Worm (Caenorhabditis elegans) whole organism, L3 larva: ENCODE results near the gene Y23B4A.1.

Experiments used
- R02D3.7 ChIP-seq: fragments of 150-350 bp; optimal IDR thresholded peaks from 2 replicates; lab custom pipeline; 2014; ENCODE audit warnings: missing biosample characterization, missing genetic modification characterization
- ZK546.5 ChIP-seq: sonication (generic microtip); optimal IDR thresholded peaks from 2 replicates; lab custom pipeline; 2017; ENCODE audit warnings: missing biosample characterization, missing genetic modification characterization
- aly-2 ChIP-seq: fragments of 150-350 bp; optimal IDR thresholded peaks from 2 replicates; lab custom pipeline; 2014; ENCODE audit warnings: missing biosample characterization, missing genetic modification characterization
- ceh-16 ChIP-seq: sonication (generic microtip); optimal IDR thresholded peaks from 2 replicates; lab custom pipeline; 2017; ENCODE audit warnings: missing biosample characterization, missing genetic modification characterization
- daf-12 ChIP-seq: fragments of 150-350 bp; optimal IDR thresholded peaks from 2 replicates; lab custom pipeline; 2014; ENCODE audit warnings: missing biosample characterization, missing genetic modification reagents, missing genetic modification characterization
- egl-27 ChIP-seq: sonication (generic microtip); optimal IDR thresholded peaks from 4 replicates; lab custom pipeline; 2017; ENCODE audit warnings: missing biosample characterization, missing genetic modification reagents, missing genetic modification characterization
- egl-5 ChIP-seq: fragments of 150-350 bp; optimal IDR thresholded peaks from 2 replicates; lab custom pipeline; 2017; ENCODE audit warnings: missing biosample characterization, missing genetic modification reagents, missing genetic modification characterization, inconsistent platforms
- elt-1 ChIP-seq: fragments of 150-350 bp; optimal IDR thresholded peaks from 2 replicates; lab custom pipeline; 2014; ENCODE audit warnings: missing biosample characterization, missing genetic modification characterization
- elt-3 ChIP-seq, 3 experiments: fragments of 150-350 bp in 1 of 3; sonication (generic microtip) in 2 of 3; optimal IDR thresholded peaks; 2 replicates in 2 of 3; 4 replicates in 1 of 3; lab custom pipeline; 2014 to 2017; ENCODE audit warnings: missing biosample characterization in 3 of 3, missing genetic modification characterization in 3 of 3
- fkh-10 ChIP-seq: sonication (generic microtip); optimal IDR thresholded peaks from 2 replicates; lab custom pipeline; 2017; ENCODE audit warnings: missing biosample characterization, missing genetic modification reagents, missing genetic modification characterization
- fkh-2 ChIP-seq: fragments of 150-350 bp; optimal IDR thresholded peaks from 2 replicates; lab custom pipeline; 2014; ENCODE audit warnings: missing biosample characterization, missing genetic modification reagents, missing genetic modification characterization
- hmg-11 ChIP-seq: sonication (generic microtip); optimal IDR thresholded peaks from 2 replicates; lab custom pipeline; 2016; ENCODE audit warnings: missing genetic modification characterization, missing compliant biosample characterization
- jun-1 ChIP-seq: fragments of 150-350 bp; optimal IDR thresholded peaks from 2 replicates; lab custom pipeline; 2014; ENCODE audit warnings: missing biosample characterization, missing genetic modification reagents, missing genetic modification characterization
- lin-15B ChIP-seq: fragments of 150-350 bp; optimal IDR thresholded peaks from 2 replicates; lab custom pipeline; 2014; ENCODE audit warnings: missing biosample characterization, missing genetic modification characterization
- lsy-12 ChIP-seq: sonication (generic microtip); optimal IDR thresholded peaks from 2 replicates; lab custom pipeline; 2016; ENCODE audit warnings: mild to moderate bottlenecking, missing genetic modification characterization, missing compliant biosample characterization
- mml-1 ChIP-seq: fragments of 150-350 bp; sonication (generic microtip); optimal IDR thresholded peaks from 3 replicates; lab custom pipeline; 2014; ENCODE audit warnings: missing biosample characterization, missing genetic modification characterization
- nhr-12 ChIP-seq: fragments of 150-350 bp; optimal IDR thresholded peaks from 2 replicates; lab custom pipeline; 2014; ENCODE audit warnings: missing biosample characterization, missing genetic modification characterization
- nhr-23 ChIP-seq: fragments of 150-350 bp; optimal IDR thresholded peaks from 2 replicates; lab custom pipeline; 2014; ENCODE audit warnings: missing biosample characterization, missing genetic modification reagents, missing genetic modification characterization
- nhr-237 ChIP-seq: fragments of 150-350 bp; optimal IDR thresholded peaks from 2 replicates; lab custom pipeline; 2014; ENCODE audit warnings: missing biosample characterization, missing genetic modification characterization
- nhr-25 ChIP-seq: sonication (generic microtip); optimal IDR thresholded peaks from 2 replicates; lab custom pipeline; 2017; ENCODE audit warnings: missing biosample characterization, missing genetic modification characterization
- nhr-28 ChIP-seq: fragments of 150-350 bp; optimal IDR thresholded peaks from 2 replicates; lab custom pipeline; 2014; ENCODE audit warnings: missing biosample characterization, missing genetic modification characterization
- nhr-43 ChIP-seq: sonication (generic microtip); optimal IDR thresholded peaks from 2 replicates; lab custom pipeline; 2016; ENCODE audit warnings: mild to moderate bottlenecking, missing genetic modification characterization, missing compliant biosample characterization; ENCODE audit not compliant: poor library complexity, severe bottlenecking
- nhr-76 ChIP-seq: fragments of 150-350 bp; sonication (generic microtip); optimal IDR thresholded peaks from 5 replicates; lab custom pipeline; 2014; ENCODE audit warnings: missing biosample characterization, missing genetic modification characterization
- pha-4 ChIP-seq: fragments of 150-350 bp; optimal IDR thresholded peaks from 2 replicates; lab custom pipeline; 2014; ENCODE audit warnings: missing biosample characterization, missing genetic modification reagents, missing genetic modification characterization
- pqm-1 ChIP-seq: fragments of 150-350 bp; optimal IDR thresholded peaks from 2 replicates; lab custom pipeline; 2017; ENCODE audit warnings: missing biosample characterization, missing genetic modification characterization, inconsistent platforms
- sea-2 ChIP-seq: fragments of 150-350 bp; sonication (generic microtip); optimal IDR thresholded peaks from 4 replicates; lab custom pipeline; 2014; ENCODE audit warnings: missing biosample characterization, missing genetic modification reagents, missing genetic modification characterization
- skn-1 ChIP-seq: fragments of 150-350 bp; optimal IDR thresholded peaks from 2 replicates; lab custom pipeline; 2014; ENCODE audit warnings: missing biosample characterization, missing genetic modification characterization
- tbx-2 ChIP-seq: sonication (generic microtip); optimal IDR thresholded peaks from 2 replicates; lab custom pipeline; 2016; ENCODE audit warnings: mild to moderate bottlenecking, missing genetic modification characterization, missing compliant biosample characterization
- unc-62 ChIP-seq: fragments of 150-350 bp; sonication (generic microtip); optimal IDR thresholded peaks from 4 replicates; lab custom pipeline; 2014; ENCODE audit warnings: missing biosample characterization, missing genetic modification reagents, missing genetic modification characterization
- zag-1 ChIP-seq: fragments of 150-350 bp; optimal IDR thresholded peaks from 2 replicates; lab custom pipeline; 2014; ENCODE audit warnings: missing biosample characterization, missing genetic modification characterization
- ztf-11 ChIP-seq: fragments of 150-350 bp; optimal IDR thresholded peaks from 2 replicates; lab custom pipeline; 2014; ENCODE audit warnings: missing biosample characterization, missing genetic modification characterization
- ztf-4 ChIP-seq: fragments of 150-350 bp; optimal IDR thresholded peaks from 2 replicates; lab custom pipeline; 2014; ENCODE audit warnings: missing biosample characterization, missing genetic modification characterization

Gene Y23B4A.1

ce11 chrX:5919097-5919496 lies 1.9 kb upstream of the Y23B4A.1 start, which contains the start of gene capa-1:
capa-1 (plus strand) TSS chrX:5919397.
- TF ChIP-seq mml-1 (tag; lab: Kevin White, UChicago): no peak
- no peak for TF ChIP-seq lsy-12 (tag; lab: Kevin White, UChicago)
- TF ChIP-seq nhr-12 (tag; lab: Kevin White, UChicago): no peak
- no peak for TF ChIP-seq elt-1
- no peak for TF ChIP-seq ceh-16 (tag; lab: Kevin White, UChicago)
- no peak for TF ChIP-seq ztf-4
- no peak for TF ChIP-seq nhr-43 (tag; lab: Kevin White, UChicago)
- TF ChIP-seq egl-27 (tag; lab: Kevin White, UChicago): no peak

DNA sequence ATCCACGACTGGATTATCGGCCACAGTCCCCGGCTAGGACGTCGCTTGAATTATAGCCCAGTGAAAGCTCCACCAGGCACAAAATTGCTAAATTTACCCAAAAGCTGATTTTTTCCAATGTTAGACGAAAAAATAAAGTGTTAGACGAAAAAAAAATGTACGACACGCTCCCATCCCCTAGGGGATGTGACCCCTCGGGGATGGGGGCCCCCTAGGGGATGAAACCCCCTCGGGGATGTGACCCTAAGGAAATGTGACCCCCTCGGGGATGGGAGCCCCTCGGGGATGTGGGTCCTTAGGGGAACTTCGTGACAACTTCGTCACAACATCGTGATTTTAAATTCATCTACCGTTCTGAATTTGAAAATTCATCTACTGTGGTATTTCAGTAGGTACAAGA lies 11.4 kb downstream of the Y23B4A.1 start:
- TF ChIP-seq nhr-43 (tag; lab: Kevin White, UChicago) (no peak), lsy-12 (tag; lab: Kevin White, UChicago) (no peak), lin-15B (no peak), sea-2 (GFP tag; lab: Kevin White, UChicago) (no peak), pha-4 (tag; lab: Kevin White, UChicago) (no peak)

DNA sequence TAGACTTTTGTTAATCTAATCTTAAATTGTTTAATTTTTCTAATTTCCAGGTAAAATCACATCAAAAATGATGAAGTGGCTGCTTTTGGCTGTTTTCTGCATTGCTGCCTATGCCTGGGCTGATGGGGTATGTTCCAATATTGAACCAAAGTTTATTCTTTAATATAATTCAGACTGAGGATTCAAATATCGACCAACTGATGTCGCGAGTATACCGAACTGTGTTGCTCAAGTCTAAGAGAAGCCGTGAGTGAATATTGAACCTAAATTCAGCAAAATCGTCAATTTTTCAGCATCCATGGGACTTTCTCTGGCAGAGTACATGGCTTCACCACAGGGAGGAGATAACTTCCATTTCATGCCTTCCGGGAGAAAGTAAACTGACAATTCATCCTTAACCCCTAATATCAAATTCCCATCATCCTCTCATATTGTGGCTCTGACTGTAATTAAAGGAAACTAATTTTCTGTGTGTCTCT lies 12.5 kb downstream of the Y23B4A.1 start, which contains the start of gene nlp-49:
Gene nlp-49 (plus strand): TSS at position 51 of the 479 bp plus-strand sequence.
- no peak for TF ChIP-seq nhr-25 (tag; lab: Kevin White, UChicago)
- TF ChIP-seq egl-27 (tag; lab: Kevin White, UChicago): no peak
- TF ChIP-seq nhr-237 (tag; lab: Kevin White, UChicago): no peak
- TF ChIP-seq nhr-23 (tag; lab: Kevin White, UChicago): no peak
- no peak for TF ChIP-seq R02D3.7 (tag; lab: Kevin White, UChicago)
- no peak for TF ChIP-seq skn-1 (tag; lab: Kevin White, UChicago)
- no peak for TF ChIP-seq egl-5 (tag; lab: Kevin White, UChicago)
- TF ChIP-seq nhr-12 (tag; lab: Kevin White, UChicago): no peak
- no peak for TF ChIP-seq lsy-12 (tag; lab: Kevin White, UChicago)
- TF ChIP-seq elt-3 (tag; optimal IDR thresholded peaks at IDR 0.05; lab: Kevin White, UChicago): no peak
- no peak for TF ChIP-seq zag-1 (tag; lab: Kevin White, UChicago)
- no peak for TF ChIP-seq sea-2 (GFP tag; lab: Kevin White, UChicago)
- no peak for TF ChIP-seq elt-1
- TF ChIP-seq fkh-10 (GFP tag; lab: Kevin White, UChicago): no peak
- no peak for TF ChIP-seq hmg-11
- TF ChIP-seq daf-12 (tag; lab: Kevin White, UChicago): no peak

- TF ChIP-seq nhr-25 (tag; lab: Kevin White, UChicago): no peak
- TF ChIP-seq unc-62 (GFP tag; lab: Kevin White, UChicago): no peak
- TF ChIP-seq nhr-28: no peak
- TF ChIP-seq jun-1 (tag; lab: Kevin White, UChicago): no peak
- TF ChIP-seq nhr-76 (tag; lab: Kevin White, UChicago): no peak
- TF ChIP-seq pha-4 (tag; lab: Kevin White, UChicago): no peak
- TF ChIP-seq daf-12 (tag; lab: Kevin White, UChicago): no peak
Measured at ce11 chrX:5903896-5904295, 13.3 kb downstream of the Y23B4A.1 start.

DNA sequence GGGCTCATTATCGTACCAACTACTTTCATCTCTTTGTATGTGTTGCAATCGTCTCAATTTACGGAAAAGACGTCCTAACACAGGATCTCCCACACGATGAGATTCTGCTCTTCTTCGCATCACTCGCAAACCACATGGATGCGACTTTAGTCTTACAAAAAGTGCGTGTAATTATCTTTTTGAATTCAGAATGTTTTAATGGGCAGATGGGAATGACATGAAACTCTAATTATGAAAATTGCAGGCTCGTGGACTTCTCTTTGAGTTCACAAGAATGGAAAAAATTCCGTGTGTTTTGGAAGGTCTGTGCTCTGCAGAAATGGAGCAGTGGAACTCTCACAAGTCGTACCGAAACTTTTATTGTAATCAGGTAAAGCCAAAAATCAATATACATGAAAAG lies 15.7 kb downstream of the Y23B4A.1 start:
- no peak for TF ChIP-seq pha-4 (tag; lab: Kevin White, UChicago)
- no peak for TF ChIP-seq nhr-43 (tag; lab: Kevin White, UChicago)
- TF ChIP-seq ztf-11: no peak
- no peak for TF ChIP-seq unc-62 (GFP tag; lab: Kevin White, UChicago)
- TF ChIP-seq fkh-10 (GFP tag; lab: Kevin White, UChicago): no peak
- TF ChIP-seq skn-1 (tag; lab: Kevin White, UChicago): no peak
- TF ChIP-seq elt-3 (tag; optimal IDR thresholded peaks at IDR 0.05; lab: Kevin White, UChicago): no peak
- TF ChIP-seq lsy-12 (tag; lab: Kevin White, UChicago): no peak
- TF ChIP-seq fkh-2 (tag; lab: Kevin White, UChicago): no peak
- no peak for TF ChIP-seq nhr-28
- TF ChIP-seq lin-15B: no peak
- no peak for TF ChIP-seq aly-2
- TF ChIP-seq pqm-1 (tag; lab: Kevin White, UChicago): no peak
- no peak for TF ChIP-seq tbx-2
- no peak for TF ChIP-seq nhr-25 (tag; lab: Kevin White, UChicago)
- no peak for TF ChIP-seq ZK546.5 (tag; lab: Kevin White, UChicago)
